Fruit fly (Drosophila melanogaster) whole organism, pupa: ENCODE data around the gene CG6283.

Experiments used
- CG10348 ChIP-seq: fragments of 200-800 bp; sonication (Bioruptor generic); IDR thresholded peaks from 2 replicates; pipeline ENCODE4 v1.3.6; 2022; ENCODE audit warnings: missing biosample characterization, missing genetic modification characterization
- CG12605 ChIP-seq: fragments of 200-800 bp; sonication (Bioruptor generic); IDR thresholded peaks from 2 replicates; pipeline ENCODE4 v1.3.6; 2022; ENCODE audit warnings: missing biosample characterization, missing genetic modification characterization
- CG13204 ChIP-seq: fragments of 200-800 bp; sonication (Bioruptor generic); optimal IDR thresholded peaks from 2 replicates; lab custom pipeline; 2018; ENCODE audit warnings: missing biosample characterization, mild to moderate bottlenecking, missing genetic modification characterization, moderate library complexity
- CG14655 ChIP-seq: fragments of 200-800 bp; sonication (Bioruptor generic); optimal IDR thresholded peaks from 3 replicates; lab custom pipeline; 2017; ENCODE audit warnings: mild to moderate bottlenecking, missing biosample characterization, missing genetic modification reagents, missing genetic modification characterization
- CG15710 ChIP-seq: fragments of 200-800 bp; sonication (Bioruptor generic); optimal IDR thresholded peaks from 2 replicates; lab custom pipeline; 2018; ENCODE audit warnings: missing biosample characterization, mild to moderate bottlenecking, missing genetic modification characterization, moderate library complexity
- CG17806 ChIP-seq: fragments of 200-800 bp; sonication (Bioruptor generic); optimal IDR thresholded peaks from 2 replicates; lab custom pipeline; 2018; ENCODE audit warnings: missing biosample characterization, mild to moderate bottlenecking, missing genetic modification characterization, moderate library complexity
- CG32121 ChIP-seq: fragments of 200-800 bp; sonication (Bioruptor generic); IDR thresholded peaks from 2 replicates; pipeline ENCODE4 v1.3.6; 2022; ENCODE audit warnings: missing biosample characterization, missing genetic modification characterization
- CG34367 ChIP-seq: fragments of 200-800 bp; sonication (Bioruptor generic); optimal IDR thresholded peaks from 2 replicates; lab custom pipeline; 2018; ENCODE audit warnings: missing biosample characterization, mild to moderate bottlenecking, missing genetic modification characterization
- CG4496 ChIP-seq: fragments of 200-800 bp; sonication (Bioruptor generic); IDR thresholded peaks from 3 replicates; pipeline ENCODE4 v1.3.6; 2022; ENCODE audit warnings: missing biosample characterization, missing genetic modification characterization
- CG8159 ChIP-seq: fragments of 200-800 bp; sonication (Bioruptor generic); optimal IDR thresholded peaks from 3 replicates; lab custom pipeline; 2018; ENCODE audit warnings: missing biosample characterization, mild to moderate bottlenecking, missing genetic modification characterization, moderate library complexity
- CG8301 ChIP-seq: fragments of 200-800 bp; sonication (Bioruptor generic); optimal IDR thresholded peaks from 2 replicates; lab custom pipeline; 2018; ENCODE audit warnings: missing biosample characterization, mild to moderate bottlenecking, missing genetic modification characterization
- CG9948 ChIP-seq: fragments of 200-800 bp; sonication (Bioruptor generic); optimal IDR thresholded peaks from 2 replicates; lab custom pipeline; 2018; ENCODE audit warnings: missing biosample characterization, mild to moderate bottlenecking, missing genetic modification characterization, moderate library complexity
- D1 ChIP-seq: fragments of 200-800 bp; sonication (Bioruptor generic); optimal IDR thresholded peaks from 2 replicates; lab custom pipeline; 2018; ENCODE audit warnings: missing biosample characterization, mild to moderate bottlenecking, missing genetic modification characterization, moderate library complexity
- EcR ChIP-seq: fragments of 200-800 bp; sonication (Bioruptor generic); optimal IDR thresholded peaks from 3 replicates; lab custom pipeline; 2019; ENCODE audit warnings: missing biosample characterization, missing genetic modification characterization, mild to moderate bottlenecking, moderate library complexity, missing genetic modification reagents
- Ets98B ChIP-seq: fragments of 200-800 bp; sonication (Bioruptor generic); IDR thresholded peaks from 2 replicates; pipeline ENCODE4 v1.3.6; 2022; ENCODE audit warnings: missing biosample characterization, missing genetic modification characterization
- Pif1A ChIP-seq: fragments of 200-800 bp; sonication (Bioruptor generic); optimal IDR thresholded peaks from 3 replicates; lab custom pipeline; 2016; ENCODE audit warnings: missing biosample characterization, missing genetic modification characterization
- Pif1B ChIP-seq: fragments of 200-800 bp; sonication (Bioruptor generic); optimal IDR thresholded peaks from 3 replicates; lab custom pipeline; 2016; ENCODE audit warnings: missing biosample characterization, missing genetic modification characterization
- Snoo ChIP-seq: fragments of 200-800 bp; sonication (Bioruptor generic); optimal IDR thresholded peaks from 3 replicates; lab custom pipeline; 2017; ENCODE audit warnings: missing biosample characterization, mild to moderate bottlenecking, missing genetic modification characterization, inconsistent platforms
- fd96Ca ChIP-seq: fragments of 200-800 bp; sonication (Bioruptor generic); IDR thresholded peaks from 3 replicates; pipeline ENCODE4 v1.3.6; 2022; ENCODE audit warnings: missing biosample characterization, missing genetic modification characterization
- gl ChIP-seq: fragments of 200-800 bp; sonication (Bioruptor generic); optimal IDR thresholded peaks from 2 replicates; lab custom pipeline; 2018; ENCODE audit warnings: missing biosample characterization, mild to moderate bottlenecking, missing genetic modification characterization
- rn ChIP-seq: fragments of 200-800 bp; sonication (Bioruptor generic); IDR thresholded peaks from 2 replicates; pipeline ENCODE4 v1.3.6; 2022; ENCODE audit warnings: missing biosample characterization, missing genetic modification characterization

CG6283 gene

DNA sequence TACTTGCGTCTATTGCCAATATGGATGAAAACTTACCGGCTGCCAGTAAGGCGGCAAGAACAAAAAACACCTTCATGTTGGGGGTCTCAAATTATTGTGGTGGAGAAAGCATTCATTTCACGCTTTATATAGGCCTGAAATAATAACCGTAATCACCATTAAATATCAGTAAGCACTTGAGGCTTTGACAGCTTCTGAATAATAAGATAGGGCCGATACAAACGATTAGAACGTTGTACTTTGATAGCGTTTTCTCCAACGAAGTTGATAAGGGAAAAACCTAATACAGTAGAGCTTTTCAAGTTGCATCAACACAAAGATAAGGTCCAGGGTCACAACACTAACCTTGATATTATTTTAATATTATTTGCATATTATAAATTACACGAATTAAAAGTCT is at the start of gene CG6283:
Gene CG6283 (minus strand): TSS at position 101 of the 400 bp plus-strand sequence.
- TF ChIP-seq EcR (GFP tag; lab: Kevin White, UChicago) (no peak), CG17806 (tag; lab: Kevin White, UChicago) (no peak), CG10348 (GFP tag; lab: Robert Waterston, UW) (no peak), Ets98B (GFP tag; lab: Robert Waterston, UW) (no peak), Snoo (tag; lab: Kevin White, UChicago) (no peak)
- TF ChIP-seq, all 21 proteins: peak for 0

DNA sequence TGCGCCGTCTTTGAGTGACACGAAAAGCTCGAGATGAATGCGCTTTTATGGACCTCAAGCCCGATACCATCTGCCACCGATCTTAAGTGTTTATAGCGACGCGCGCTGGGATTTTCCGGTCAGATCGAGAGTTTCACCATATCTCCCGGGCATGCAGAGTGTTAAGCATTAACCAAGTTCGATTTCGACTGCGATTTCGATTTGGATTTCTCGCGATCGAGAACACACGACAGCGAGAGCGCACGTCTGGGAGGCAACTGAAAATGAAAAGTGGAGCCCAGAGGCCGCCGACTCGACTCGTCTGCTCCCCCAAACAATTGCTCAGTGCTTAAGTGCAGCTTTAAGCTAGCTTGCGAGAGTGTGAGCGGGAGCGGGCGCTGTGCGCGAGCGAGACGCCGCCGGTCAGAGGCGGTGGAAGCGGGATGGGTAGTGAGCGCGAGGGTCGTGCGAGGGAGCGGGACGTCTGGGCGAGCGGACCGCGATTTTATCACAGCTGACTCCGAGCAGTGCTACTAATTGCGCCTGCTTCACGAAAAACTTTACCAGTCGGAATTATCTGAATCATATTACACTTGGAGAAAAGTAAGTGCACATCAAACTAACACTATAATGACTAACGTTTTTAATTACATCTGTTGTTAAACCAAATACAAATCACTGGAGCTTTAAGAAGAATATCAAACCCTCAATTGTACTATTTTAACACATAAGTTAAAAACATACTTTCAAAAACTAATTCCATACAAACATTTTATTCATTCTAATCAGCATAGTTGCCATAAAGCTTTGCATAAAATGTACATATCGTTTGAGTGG is 48.8 kb upstream of the CG6283 start, which contains the start of gene spz:
Gene spz (minus strand): TSS at position 261 of the 816 bp plus-strand sequence.
- no peak for TF ChIP-seq Pif1A (GFP tag; lab: Kevin White, UChicago)
- TF ChIP-seq gl (tag; lab: Kevin White, UChicago) = no peak
- TF ChIP-seq CG34367 (tag; lab: Kevin White, UChicago) = no peak
- TF ChIP-seq CG8301 (tag; lab: Kevin White, UChicago) = no peak
- TF ChIP-seq CG10348 (GFP tag; lab: Robert Waterston, UW) = no peak
- TF ChIP-seq EcR (GFP tag; lab: Kevin White, UChicago) = peak; percentile 48
- TF ChIP-seq Ets98B (GFP tag; lab: Robert Waterston, UW) = peak; percentile 47; the same call in 1 of the 2 replicates
- peak; percentile 54; the same call in 1 of the 3 replicates for TF ChIP-seq fd96Ca (GFP tag; lab: Robert Waterston, UW)
- TF ChIP-seq CG12605 (GFP tag; lab: Robert Waterston, UW) = peak; percentile 38; the same call in 1 of the 2 replicates
- TF ChIP-seq CG15710 (tag; lab: Kevin White, UChicago) = no peak
- TF ChIP-seq CG9948 (tag; lab: Kevin White, UChicago) = no peak
- TF ChIP-seq CG17806 (tag; lab: Kevin White, UChicago) = no peak
- TF ChIP-seq Pif1B (GFP tag; lab: Kevin White, UChicago) = peak; percentile 5
- no peak for TF ChIP-seq D1 (tag; lab: Kevin White, UChicago)
- TF ChIP-seq CG4496 (GFP tag; lab: Robert Waterston, UW) = peak; percentile 69
- TF ChIP-seq CG13204 (GFP tag; lab: Kevin White, UChicago) = peak; percentile 100

DNA sequence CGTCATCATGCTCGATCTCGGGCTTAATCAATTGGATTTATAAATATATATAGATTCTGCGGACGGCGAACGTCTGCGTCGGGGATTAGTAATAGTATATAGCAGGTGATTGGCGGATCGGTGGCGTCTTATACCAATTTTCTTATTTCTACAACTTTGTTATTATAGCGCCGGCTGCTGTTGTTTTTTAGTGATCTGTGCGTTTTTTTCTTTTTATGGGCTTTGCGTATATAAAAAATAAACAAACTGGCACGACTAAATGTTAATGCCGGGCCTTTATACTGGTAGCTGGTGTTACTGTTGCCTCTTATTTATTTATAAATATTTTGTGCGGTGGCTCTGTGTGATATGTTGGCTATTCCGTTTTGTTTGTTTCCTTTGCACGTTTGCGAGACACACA is 48.0 kb upstream of the CG6283 start:
- TF ChIP-seq CG14655 (no peak), CG32121 (no peak), rn (no peak), CG8159 (tag; lab: Kevin White, UChicago) (peak; percentile 34), gl (tag; lab: Kevin White, UChicago) (peak; percentile 66), CG34367 (tag; lab: Kevin White, UChicago) (peak; percentile 57), CG10348 (GFP tag; lab: Robert Waterston, UW) (no peak), CG8301 (tag; lab: Kevin White, UChicago) (no peak), Pif1B (GFP tag; lab: Kevin White, UChicago) (no peak), Snoo (tag; lab: Kevin White, UChicago) (no peak), EcR (GFP tag; lab: Kevin White, UChicago) (no peak), CG13204 (GFP tag; lab: Kevin White, UChicago) (no peak), CG17806 (tag; lab: Kevin White, UChicago) (no peak), CG15710 (tag; lab: Kevin White, UChicago) (no peak), Pif1A (GFP tag; lab: Kevin White, UChicago) (peak; percentile 44), fd96Ca (GFP tag; lab: Robert Waterston, UW) (peak; percentile 33; the same call in 1 of the 3 replicates), Ets98B (GFP tag; lab: Robert Waterston, UW) (peak; percentile 26; the same call in 1 of the 2 replicates), CG9948 (tag; lab: Kevin White, UChicago) (no peak), CG4496 (GFP tag; lab: Robert Waterston, UW) (0 out of 3 replicates have a peak, but pooled peaks have one; percentile 33), D1 (tag; lab: Kevin White, UChicago) (no peak), CG12605 (GFP tag; lab: Robert Waterston, UW) (peak; percentile 36; the same call in 1 of the 2 replicates)

DNA sequence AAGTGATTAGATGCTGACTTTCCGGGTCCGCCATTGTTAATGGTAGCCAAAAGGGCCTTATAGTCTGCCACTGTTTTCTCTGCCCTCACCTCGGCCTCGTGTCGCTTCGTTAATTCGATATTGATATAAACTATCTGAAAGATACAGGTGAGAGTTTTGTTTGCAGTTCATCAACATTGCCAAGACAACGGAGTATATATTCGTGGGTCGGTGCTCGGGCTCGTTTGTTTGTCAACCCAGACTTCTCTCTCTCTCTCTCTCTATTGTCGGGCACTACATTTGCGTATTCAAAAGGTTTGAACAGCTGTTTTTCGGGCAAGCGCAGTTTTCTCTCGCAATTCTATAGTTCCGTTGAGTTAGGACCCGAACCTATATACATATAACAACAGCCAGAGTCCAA is 46.2 kb upstream of the CG6283 start:
- TF ChIP-seq CG8159 (tag; lab: Kevin White, UChicago) (no peak), Ets98B (GFP tag; lab: Robert Waterston, UW) (no peak)

DNA sequence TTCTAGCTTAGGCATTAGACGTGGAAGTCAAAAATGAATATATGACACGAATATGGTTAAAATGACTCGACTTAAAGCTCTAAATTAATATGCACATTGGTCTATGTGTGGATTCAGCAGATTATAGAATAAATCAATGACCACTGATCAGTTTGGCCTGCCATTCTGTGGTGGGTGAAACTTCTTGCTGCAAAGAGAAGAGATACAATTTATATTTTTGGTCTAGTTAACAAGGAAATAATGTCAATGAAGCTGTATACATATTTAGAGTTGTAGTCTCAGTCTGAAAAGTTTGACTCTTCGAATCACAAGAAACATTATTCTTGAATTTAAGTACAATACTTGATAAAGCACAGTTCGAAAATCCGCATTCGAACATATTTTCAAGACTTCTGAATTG is 44.0 kb upstream of the CG6283 start, which contains the start of gene CG43935:
Gene CG43935 (plus strand): TSS at position 301 of the 400 bp plus-strand sequence.
- no peak for TF ChIP-seq CG12605 (GFP tag; lab: Robert Waterston, UW)
- no peak for TF ChIP-seq rn
- TF ChIP-seq CG14655 = no peak
- TF ChIP-seq Ets98B (GFP tag; lab: Robert Waterston, UW) = no peak
- TF ChIP-seq CG8159 (tag; lab: Kevin White, UChicago) = no peak
- no peak for TF ChIP-seq gl (tag; lab: Kevin White, UChicago)
- TF ChIP-seq CG32121 = no peak
- no peak for TF ChIP-seq CG17806 (tag; lab: Kevin White, UChicago)
- TF ChIP-seq, all 21 proteins: peak for 0

DNA sequence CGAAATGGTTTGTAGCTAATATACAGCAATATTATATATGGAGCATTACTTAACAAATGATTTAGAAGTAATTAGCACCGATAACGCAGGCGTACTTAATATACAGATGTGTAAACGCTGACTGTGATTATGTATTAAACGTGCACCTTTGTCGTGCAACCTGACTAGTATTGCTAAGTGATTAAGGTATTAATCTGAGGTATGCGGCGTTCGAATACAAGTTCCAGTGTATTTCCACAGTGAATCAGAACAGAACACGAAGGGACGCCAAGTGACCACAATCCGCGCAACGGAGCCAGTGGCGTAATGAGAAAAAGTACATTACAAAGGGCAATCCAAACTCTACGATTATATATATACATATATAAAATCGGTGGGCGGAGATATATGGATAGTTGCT is 42.9 kb upstream of the CG6283 start, which contains the start of gene Nep5:
Gene Nep5 (minus strand): TSS at position 101 of the 400 bp plus-strand sequence.
- TF ChIP-seq CG15710 (tag; lab: Kevin White, UChicago) (no peak), gl (tag; lab: Kevin White, UChicago) (no peak), Pif1B (GFP tag; lab: Kevin White, UChicago) (no peak), Ets98B (GFP tag; lab: Robert Waterston, UW) (no peak), CG17806 (tag; lab: Kevin White, UChicago) (no peak)
